Worm (Caenorhabditis elegans): ENCODE data around the gene lin-36.

Gene lin-36

ce11 chrIII:8009769-8010168 lies 10.9 kb downstream of the lin-36 start, which contains the start of gene cit-1.1:
Gene cit-1.1, minus strand, starts transcription at chrIII:8009821.
- TF ChIP-seq lsy-2 (tag; optimal IDR thresholded peaks at IDR 0.05) (peak; percentile 35), ceh-43 (GFP tag; optimal IDR thresholded peaks at IDR 0.05) (no peak), mep-1 (tag; optimal IDR thresholded peaks at IDR 0.05) (peak; percentile 25)

DNA sequence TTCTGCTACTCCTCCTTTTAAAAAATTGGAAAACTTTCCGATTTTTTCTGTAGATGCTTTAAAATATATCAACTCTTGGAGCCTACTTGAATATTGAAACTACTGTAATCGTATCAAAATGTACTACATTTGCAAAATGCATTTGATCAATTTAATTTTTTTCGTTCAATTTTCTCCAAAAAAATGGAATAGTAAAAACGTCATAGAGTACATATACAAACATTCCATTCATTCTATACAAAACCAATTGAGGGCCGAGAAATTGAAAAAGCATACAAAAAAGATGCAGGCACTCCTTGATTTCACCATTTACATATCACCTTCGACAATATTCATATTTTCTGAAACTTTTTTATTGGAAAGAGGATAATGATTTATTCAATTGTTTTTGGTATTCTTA lies 16.6 kb downstream of the lin-36 start, which contains the start of gene C06G4.6:
TSS of gene C06G4.6 (plus strand) at position 301 of the 400 bp plus-strand sequence.
- TF ChIP-seq ceh-39 (tag; optimal IDR thresholded peaks at IDR 0.05) (no peak), unc-120 (tag; optimal IDR thresholded peaks at IDR 0.05; ENCODE audit: poor library complexity, severe bottlenecking) (no peak), lin-13 (tag; optimal IDR thresholded peaks at IDR 0.05) (no peak)

DNA sequence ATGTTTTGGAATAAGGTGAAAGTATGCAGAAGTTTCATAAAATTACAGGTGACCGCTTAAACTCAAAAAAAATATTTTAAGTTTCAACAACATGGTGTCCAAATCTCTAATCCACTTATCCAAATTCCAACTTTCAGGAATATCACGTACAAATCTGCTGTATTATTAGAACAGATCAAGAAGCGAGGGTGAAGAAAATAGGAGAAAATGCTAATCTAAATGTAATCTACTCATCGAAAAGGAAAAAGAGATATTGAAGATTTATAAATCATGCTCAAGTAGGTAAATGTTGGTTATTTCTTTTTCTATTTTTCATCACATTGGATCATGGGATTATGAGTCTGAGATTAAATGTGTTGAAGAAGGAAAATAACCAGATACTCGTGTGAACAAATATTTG lies 19.1 kb downstream of the lin-36 start:
- TF ChIP-seq blmp-1 (tag; optimal IDR thresholded peaks at IDR 0.05) (no peak), ceh-43 (GFP tag; optimal IDR thresholded peaks at IDR 0.05) (no peak), cnd-1 (tag; optimal IDR thresholded peaks at IDR 0.05) (no peak), pha-4 (tag; optimal IDR thresholded peaks at IDR 0.05) (no peak), mab-5 (tag; optimal IDR thresholded peaks at IDR 0.05) (no peak), ham-2 (GFP tag; optimal IDR thresholded peaks at IDR 0.05) (no peak), unc-62 (GFP tag; optimal IDR thresholded peaks at IDR 0.05) (no peak), mep-1 (tag; optimal IDR thresholded peaks at IDR 0.05) (no peak), unc-39 (tag; optimal IDR thresholded peaks at IDR 0.05) (no peak), mls-2 (tag; optimal IDR thresholded peaks at IDR 0.05) (no peak), nhr-12 (tag; optimal IDR thresholded peaks at IDR 0.05) (no peak), ces-1 (GFP tag; optimal IDR thresholded peaks at IDR 0.05) (no peak), nhr-76 (tag; optimal IDR thresholded peaks at IDR 0.05) (no peak), unc-120 (tag; optimal IDR thresholded peaks at IDR 0.05; ENCODE audit: poor library complexity, severe bottlenecking) (no peak), ztf-11 (tag; optimal IDR thresholded peaks at IDR 0.05) (no peak), ceh-39 (tag; optimal IDR thresholded peaks at IDR 0.05) (no peak)

DNA sequence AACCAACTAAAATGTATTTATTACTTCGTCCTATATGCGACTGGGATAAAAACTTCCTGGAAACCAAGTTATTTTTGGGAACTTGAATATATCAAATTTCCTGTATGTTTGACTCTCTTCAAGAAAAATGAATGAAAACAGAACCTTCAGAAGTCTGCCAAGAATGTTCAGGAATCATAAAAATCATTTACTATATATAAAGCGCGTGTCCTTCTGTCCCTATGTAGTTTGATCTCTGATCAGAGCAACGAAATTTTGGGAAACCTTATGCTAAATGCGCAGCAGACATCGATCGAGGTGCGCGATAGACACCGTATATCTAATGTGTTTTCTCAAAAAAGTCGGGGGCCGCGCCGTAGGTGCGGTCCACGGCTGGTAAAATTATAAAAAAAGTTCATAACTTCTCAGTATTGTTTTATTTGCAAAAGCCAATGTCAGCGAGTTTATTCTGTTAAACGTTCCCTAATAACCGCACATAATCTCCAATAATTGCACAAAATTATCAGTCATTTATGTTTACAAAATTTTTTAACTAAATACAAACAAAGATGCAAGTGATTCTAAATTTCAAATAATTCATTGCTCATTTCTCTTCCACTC lies 23.1 kb downstream of the lin-36 start:
- TF ChIP-seq drap-1 (GFP tag; optimal IDR thresholded peaks at IDR 0.05) (no peak), ceh-43 (GFP tag; optimal IDR thresholded peaks at IDR 0.05) (no peak), blmp-1 (tag; optimal IDR thresholded peaks at IDR 0.05) (no peak), sptf-1 (tag; optimal IDR thresholded peaks at IDR 0.05) (no peak), elt-3 (tag; optimal IDR thresholded peaks at IDR 0.05) (no peak), zip-8 (tag; optimal IDR thresholded peaks at IDR 0.05) (no peak)

DNA sequence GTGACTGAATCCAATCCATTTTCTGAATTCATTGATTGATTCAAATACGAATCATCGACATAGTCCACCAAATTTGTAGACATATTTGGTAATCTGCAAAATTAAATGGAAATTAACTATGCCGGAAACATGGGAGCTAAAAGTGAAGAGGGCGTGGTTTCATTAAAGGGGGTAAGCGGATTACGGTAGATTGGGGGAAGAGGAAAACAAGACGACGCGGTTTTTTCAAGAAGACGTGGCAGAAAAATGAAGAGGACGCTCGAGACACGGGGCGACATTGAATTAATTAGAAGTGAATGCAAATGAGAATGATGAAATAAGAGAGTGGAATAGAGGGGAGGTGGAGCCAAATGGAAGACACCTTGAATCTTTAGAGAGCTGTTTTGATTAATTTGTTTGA lies 24.3 kb downstream of the lin-36 start, which contains the start of gene npr-17:
TSS of gene npr-17 (minus strand) at position 101 of the 400 bp plus-strand sequence.
- no peak for TF ChIP-seq nhr-76 (tag; optimal IDR thresholded peaks at IDR 0.05)

- TF ChIP-seq M03D4.4 (tag; optimal IDR thresholded peaks at IDR 0.05) (no peak), nhr-12 (tag; optimal IDR thresholded peaks at IDR 0.05) (no peak), cnd-1 (tag; optimal IDR thresholded peaks at IDR 0.05) (no peak), mep-1 (tag; optimal IDR thresholded peaks at IDR 0.05) (no peak), ceh-39 (tag; optimal IDR thresholded peaks at IDR 0.05) (no peak), nhr-2 (tag; optimal IDR thresholded peaks at IDR 0.05) (no peak), sem-2 (GFP tag; optimal IDR thresholded peaks at IDR 0.05) (no peak), ham-2 (GFP tag; optimal IDR thresholded peaks at IDR 0.05) (no peak), lin-32 (GFP tag; optimal IDR thresholded peaks at IDR 0.05) (no peak), bed-3 (GFP tag; optimal IDR thresholded peaks at IDR 0.05) (no peak), drap-1 (GFP tag; optimal IDR thresholded peaks at IDR 0.05) (no peak), lin-13 (tag; optimal IDR thresholded peaks at IDR 0.05) (no peak), snpc-4 (tag; optimal IDR thresholded peaks at IDR 0.05) (no peak), unc-39 (tag; optimal IDR thresholded peaks at IDR 0.05) (no peak), hlh-1 (tag; optimal IDR thresholded peaks at IDR 0.05) (no peak), mab-5 (tag; optimal IDR thresholded peaks at IDR 0.05) (no peak)
Observed at ce11 chrIII:7986585-7987171, 34.0 kb downstream of the lin-36 start, which contains the start of gene hrpk-2. Gene hrpk-2, plus strand, starts transcription at chrIII:7987121.

Measured in whole organism, mixed stage, embryonic.